Worm (Caenorhabditis elegans): Measurements from ENCODE around the gene B0302.2.

B0302.2 gene

ce11 chrX:17178239-17178638 lies at the start of gene B0302.2:
B0302.2 (plus strand) TSS chrX:17178539.
- TF ChIP-seq unc-62 (GFP tag; optimal IDR thresholded peaks at IDR 0.05): no peak

DNA sequence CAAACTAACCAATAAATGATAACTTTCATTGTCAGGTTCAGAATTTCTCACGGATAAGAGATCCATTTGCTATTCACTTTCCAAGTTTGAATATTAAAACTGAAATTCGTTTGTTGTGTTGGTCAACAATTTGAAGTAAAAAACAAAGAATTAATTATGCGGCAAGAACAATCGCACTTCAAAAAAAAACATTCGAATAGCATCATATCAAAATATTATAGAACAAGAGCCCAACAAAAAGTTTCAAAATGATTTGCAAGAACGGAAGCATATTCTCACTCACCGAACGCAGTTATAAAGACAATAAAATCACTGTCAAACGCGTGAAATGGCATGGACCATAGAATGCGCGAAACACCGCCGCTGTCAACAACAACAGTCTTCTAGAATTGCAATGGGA lies 43.9 kb upstream of the B0302.2 start, which contains the start of gene K09E3.7:
TSS of gene K09E3.7 (minus strand) at position 101 of the 400 bp plus-strand sequence.
- no peak for TF ChIP-seq unc-62 (GFP tag; optimal IDR thresholded peaks at IDR 0.05)

DNA sequence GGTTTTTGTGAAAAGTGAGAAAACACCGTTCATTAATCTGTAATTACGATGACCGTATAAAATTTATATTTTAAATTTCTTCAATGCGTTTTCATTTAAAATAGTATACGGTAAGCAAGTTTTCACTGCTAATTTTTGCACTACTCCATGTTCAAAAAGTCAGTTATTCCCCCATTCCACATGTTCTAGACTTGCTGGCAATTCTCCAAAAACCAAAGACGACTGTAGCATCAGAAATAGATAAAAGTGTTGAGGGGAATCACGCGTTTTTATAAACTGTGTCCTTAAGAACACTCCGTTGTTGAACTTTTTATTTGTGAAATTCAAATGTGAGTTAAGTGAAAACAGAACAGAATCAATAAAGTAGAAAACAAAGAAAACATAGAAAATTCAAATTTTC lies 42.6 kb upstream of the B0302.2 start:
- TF ChIP-seq unc-62 (GFP tag; optimal IDR thresholded peaks at IDR 0.05): no peak

ce11 chrX:17138060-17138557 lies 40.2 kb upstream of the B0302.2 start, which contains the start of gene cnp-3:
cnp-3 (minus strand) TSS chrX:17138110.
- no peak for TF ChIP-seq unc-62 (GFP tag; optimal IDR thresholded peaks at IDR 0.05)

DNA sequence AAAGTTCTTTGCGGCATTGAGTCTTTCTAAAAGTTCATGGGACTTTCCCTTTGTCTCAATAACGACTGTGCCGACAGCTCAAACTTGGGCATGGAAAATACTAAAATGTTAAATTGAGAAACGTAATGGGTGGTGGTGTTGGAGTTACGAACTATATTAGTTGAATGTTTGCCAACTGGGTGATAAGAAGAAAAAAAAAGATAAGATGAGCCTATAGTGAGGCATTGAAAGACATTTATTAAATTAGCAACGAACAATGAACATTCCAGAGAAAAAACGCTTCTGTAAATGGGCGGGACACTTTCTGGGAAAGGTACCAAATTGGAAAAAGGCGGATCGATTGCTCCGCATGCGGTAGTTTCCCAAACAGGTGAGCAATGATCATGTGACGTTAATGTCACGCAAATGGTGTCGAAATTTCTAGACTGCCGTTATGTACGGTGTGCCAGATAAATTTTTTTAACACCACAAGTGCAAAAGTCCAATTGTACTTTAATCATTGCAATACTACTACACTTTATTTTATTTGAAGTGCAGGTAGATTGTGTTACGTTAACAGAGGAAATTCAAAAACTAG lies 39.0 kb upstream of the B0302.2 start:
- TF ChIP-seq unc-62 (GFP tag; optimal IDR thresholded peaks at IDR 0.05): no peak

- no peak for TF ChIP-seq unc-62 (GFP tag; optimal IDR thresholded peaks at IDR 0.05)
Observed at ce11 chrX:17140447-17140846, 37.9 kb upstream of the B0302.2 start.

DNA sequence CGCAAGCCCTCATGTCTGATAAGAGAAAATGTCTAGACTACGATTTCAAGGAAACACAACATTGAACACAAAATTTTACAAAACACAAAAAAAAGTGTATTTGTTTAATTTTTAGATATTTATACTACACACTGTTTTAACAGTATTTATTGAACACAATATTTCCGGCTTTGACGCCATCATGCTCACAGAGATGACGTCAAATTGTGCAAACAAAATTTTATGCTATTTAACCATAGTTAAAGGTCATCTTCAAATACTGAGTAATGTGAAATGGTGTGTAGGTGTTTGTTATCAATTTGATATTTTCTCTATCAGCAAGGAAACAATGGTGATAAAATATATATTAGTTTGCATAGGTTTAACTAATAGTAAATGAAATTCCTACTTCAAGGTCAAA lies 31.8 kb upstream of the B0302.2 start:
- no peak for TF ChIP-seq unc-62 (GFP tag; optimal IDR thresholded peaks at IDR 0.05)

- no peak for TF ChIP-seq unc-62 (GFP tag; optimal IDR thresholded peaks at IDR 0.05)
Observed at ce11 chrX:17149877-17150490, 28.4 kb upstream of the B0302.2 start, which contains the start of gene T23C6.4. T23C6.4 (minus strand) TSS chrX:17149927.

- TF ChIP-seq unc-62 (GFP tag; optimal IDR thresholded peaks at IDR 0.05): no peak
Observed at ce11 chrX:17151160-17151711, 27.1 kb upstream of the B0302.2 start, which contains the start of gene mdt-1.2. mdt-1.2 (plus strand) TSS chrX:17151522.

- TF ChIP-seq unc-62 (GFP tag; optimal IDR thresholded peaks at IDR 0.05): no peak
Observed at ce11 chrX:17157089-17157488, 21.2 kb upstream of the B0302.2 start.

- TF ChIP-seq unc-62 (GFP tag; optimal IDR thresholded peaks at IDR 0.05): no peak
Observed at ce11 chrX:17157868-17158267, 20.5 kb upstream of the B0302.2 start, which contains the start of gene npr-21. npr-21 (minus strand) TSS chrX:17157968.

DNA sequence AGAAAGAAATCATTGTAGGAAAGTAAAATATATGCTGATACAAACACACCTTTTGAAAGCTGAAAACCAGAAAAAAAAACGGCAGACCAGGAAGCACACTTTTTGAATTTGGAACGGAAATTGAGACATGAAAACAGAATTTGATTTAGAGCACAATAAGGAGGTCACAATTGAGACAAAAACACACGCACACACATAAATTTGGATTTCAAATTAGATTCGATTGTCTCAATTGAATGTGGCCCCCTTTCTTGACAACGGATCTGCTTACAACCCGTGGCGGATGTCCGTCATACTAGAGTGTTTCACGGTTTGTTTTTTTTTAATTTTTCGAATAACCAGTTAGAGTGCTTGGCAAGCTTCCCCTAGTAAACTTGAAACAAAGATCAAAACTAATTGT lies 10.3 kb upstream of the B0302.2 start:
- TF ChIP-seq unc-62 (GFP tag; optimal IDR thresholded peaks at IDR 0.05): no peak

ce11 chrX:17170401-17170800 lies 7.9 kb upstream of the B0302.2 start:
- TF ChIP-seq unc-62 (GFP tag; optimal IDR thresholded peaks at IDR 0.05): no peak

- TF ChIP-seq unc-62 (GFP tag; optimal IDR thresholded peaks at IDR 0.05): no peak
Observed at ce11 chrX:17176677-17177076, 1.7 kb upstream of the B0302.2 start, which contains the start of gene B0302.4. B0302.4 (minus strand) TSS chrX:17176777.

- no peak for TF ChIP-seq unc-62 (GFP tag; optimal IDR thresholded peaks at IDR 0.05)
Observed at ce11 chrX:17180135-17180534, 1.8 kb downstream of the B0302.2 start.

ce11 chrX:17181220-17181619 lies 2.9 kb downstream of the B0302.2 start:
- TF ChIP-seq unc-62 (GFP tag; optimal IDR thresholded peaks at IDR 0.05): no peak

- no peak for TF ChIP-seq unc-62 (GFP tag; optimal IDR thresholded peaks at IDR 0.05)
Observed at ce11 chrX:17184363-17184762, 6.0 kb downstream of the B0302.2 start.
